Fruit fly (Drosophila melanogaster): Measurements from ENCODE around the gene CG7800.

The CG7800 gene

dm6 chr3R:8233370-8233773, 15.6 kb downstream of the CG7800 start, which contains the start of gene PolI (continued):
- no peak for TF ChIP-seq Ssrp (tag; optimal IDR thresholded peaks at IDR 0.05)
- peak; percentile 54; the same call in 1 of the 2 replicates for TF ChIP-seq Bgb (GFP tag; IDR thresholded peaks at IDR 0.05; ENCODE audit: partially characterized antibody)
- 0 out of 2 replicates have a peak, but pooled peaks have one; percentile 38 for TF ChIP-seq CG42726 (GFP tag; IDR thresholded peaks at IDR 0.05; ENCODE audit: partially characterized antibody)
- no peak for TF ChIP-seq CG12236 (GFP tag; optimal IDR thresholded peaks at IDR 0.05)
- peak; percentile 93 for TF ChIP-seq Sry-δ (GFP tag; optimal IDR thresholded peaks at IDR 0.05)
- no peak for TF ChIP-seq rib (GFP tag; IDR thresholded peaks at IDR 0.05)
- no peak for TF ChIP-seq CG11085 (GFP tag; IDR thresholded peaks at IDR 0.05)
- TF ChIP-seq D (optimal IDR thresholded peaks at IDR 0.05): no peak
- TF ChIP-seq D (GFP tag; optimal IDR thresholded peaks at IDR 0.05): no peak
- TF ChIP-seq CG2116 (GFP tag; optimal IDR thresholded peaks at IDR 0.05): peak; percentile 83
- TF ChIP-seq CG1024 (GFP tag; IDR thresholded peaks at IDR 0.05): no peak
- no peak for TF ChIP-seq Ada2b (GFP tag; IDR thresholded peaks at IDR 0.05)
- TF ChIP-seq CG4404 (GFP tag; IDR thresholded peaks at IDR 0.05): no peak
- no peak for TF ChIP-seq CG8944 (GFP tag; optimal IDR thresholded peaks at IDR 0.05)
- no peak for TF ChIP-seq tgo (GFP tag; IDR thresholded peaks at IDR 0.05)
- TF ChIP-seq CG9817 (tag; optimal IDR thresholded peaks at IDR 0.05): no peak
- peak; percentile 2 for TF ChIP-seq ems (GFP tag; optimal IDR thresholded peaks at IDR 0.05)
- peak in 1 of 2 experiments; percentile 65 for TF ChIP-seq insv (GFP tag; optimal IDR thresholded peaks at IDR 0.05)
- TF ChIP-seq jing (GFP tag; optimal IDR thresholded peaks at IDR 0.05): no peak
- peak; percentile 29 for TF ChIP-seq gfzf (GFP tag; optimal IDR thresholded peaks at IDR 0.05)
- no peak for TF ChIP-seq Tbp (GFP tag; optimal IDR thresholded peaks at IDR 0.05)
- peak; percentile 62 for TF ChIP-seq CG9932 (GFP tag; IDR thresholded peaks at IDR 0.05)
- TF ChIP-seq CG1647 (GFP tag; optimal IDR thresholded peaks at IDR 0.05): peak; percentile 6
- peak; percentile 59; the same call in 2 of the 3 replicates for TF ChIP-seq Opbp (GFP tag; IDR thresholded peaks at IDR 0.05; ENCODE audit: partially characterized antibody)
- no peak for TF ChIP-seq Max (GFP tag; optimal IDR thresholded peaks at IDR 0.05)
- no peak for TF ChIP-seq CG17612 (GFP tag; IDR thresholded peaks at IDR 0.05)
- TF ChIP-seq NFAT (GFP tag; IDR thresholded peaks at IDR 0.05): peak; percentile 6; the same call in 1 of the 2 replicates
- TF ChIP-seq CG8478 (optimal IDR thresholded peaks at IDR 0.05): no peak
- no peak for TF ChIP-seq CG10431 (GFP tag; optimal IDR thresholded peaks at IDR 0.05)
- TF ChIP-seq jigr1 (GFP tag; IDR thresholded peaks at IDR 0.05): no peak
- TF ChIP-seq amos (GFP tag; IDR thresholded peaks at IDR 0.05; ENCODE audit: partially characterized antibody): peak; percentile 53; the same call in 1 of the 2 replicates
- TF ChIP-seq ttk (GFP tag; IDR thresholded peaks at IDR 0.05): no peak
- TF ChIP-seq scrt (GFP tag; optimal IDR thresholded peaks at IDR 0.05): no peak
- TF ChIP-seq Spps (tag; optimal IDR thresholded peaks at IDR 0.05): no peak
- no peak; the same call in 1 of the 2 replicates for TF ChIP-seq vvl (GFP tag; IDR thresholded peaks at IDR 0.05)
- no peak for TF ChIP-seq CG12942 (GFP tag; optimal IDR thresholded peaks at IDR 0.05)
- no peak for TF ChIP-seq CG9609 (GFP tag; optimal IDR thresholded peaks at IDR 0.05)
- TF ChIP-seq B-H2 (GFP tag; optimal IDR thresholded peaks at IDR 0.05): peak; percentile 70
- peak; percentile 42 for TF ChIP-seq Nf-YB (GFP tag; optimal IDR thresholded peaks at IDR 0.05)
- peak; percentile 76 for TF ChIP-seq CG33213 (GFP tag; optimal IDR thresholded peaks at IDR 0.05)
- TF ChIP-seq CG7786 (GFP tag; optimal IDR thresholded peaks at IDR 0.05): no peak
- TF ChIP-seq kay (GFP tag; optimal IDR thresholded peaks at IDR 0.05): peak; percentile 70
- peak; percentile 16 for TF ChIP-seq CG30020 (tag; optimal IDR thresholded peaks at IDR 0.05)
- no peak for TF ChIP-seq schlank (tag; optimal IDR thresholded peaks at IDR 0.05)
- TF ChIP-seq org-1 (GFP tag; optimal IDR thresholded peaks at IDR 0.05): no peak
- peak; percentile 25 for TF ChIP-seq p53 (GFP tag; optimal IDR thresholded peaks at IDR 0.05)
- TF ChIP-seq gce (GFP tag; IDR thresholded peaks at IDR 0.05): no peak
- TF ChIP-seq CG3847 (GFP tag; IDR thresholded peaks at IDR 0.05): peak; percentile 91
- no peak for TF ChIP-seq corto (GFP tag; optimal IDR thresholded peaks at IDR 0.05)
- TF ChIP-seq Nf-YA (GFP tag; IDR thresholded peaks at IDR 0.05): no peak
- no peak for TF ChIP-seq zfh1 (GFP tag; IDR thresholded peaks at IDR 0.05)
- TF ChIP-seq GATAe (GFP tag; conservative IDR thresholded peaks at IDR 0.05): no peak; the same call in 1 of the 2 replicates
- TF ChIP-seq da (GFP tag; optimal IDR thresholded peaks at IDR 0.05): no peak

All from whole organism, embryonic.